Worm (Caenorhabditis elegans): ENCODE results near the gene M03A1.3.
A peak's percentile ranks its signal among the peaks of the same experiment; 100 is the strongest.

M03A1.3 gene

DNA sequence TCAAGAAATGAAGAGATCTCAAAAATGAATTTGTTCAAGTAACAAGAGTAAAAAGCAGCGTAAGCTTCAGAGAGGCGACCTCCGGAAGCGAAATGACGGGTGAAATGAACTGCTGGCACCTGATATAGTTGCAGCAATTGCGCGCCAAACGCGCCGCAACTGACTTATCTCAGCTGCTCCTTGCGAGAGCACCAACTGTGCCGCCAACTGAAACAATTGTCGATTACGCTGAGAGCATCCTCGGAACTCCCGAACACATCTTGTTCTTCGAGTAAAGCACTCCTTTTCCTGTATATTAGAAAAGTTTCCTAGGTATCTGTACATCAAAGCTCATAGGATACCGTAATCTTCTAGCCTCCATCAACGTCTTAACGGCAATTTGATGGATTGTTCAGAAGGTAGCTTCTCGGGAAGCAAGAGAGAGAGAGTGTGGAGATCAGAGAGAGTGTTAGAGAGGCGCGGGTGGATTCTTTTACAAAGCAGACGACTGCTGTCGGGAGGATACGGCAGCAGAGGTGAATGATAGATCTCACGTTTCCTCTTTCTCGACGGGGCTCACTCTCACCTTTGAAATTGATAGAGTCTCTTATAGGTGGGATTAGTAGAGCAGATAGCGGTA is 37.5 kb upstream of the M03A1.3 start:
- no peak for TF ChIP-seq pha-4 (tag; optimal IDR thresholded peaks at IDR 0.05)
- no peak for TF ChIP-seq mdl-1 (tag; optimal IDR thresholded peaks at IDR 0.05)
- TF ChIP-seq ama-1 (optimal IDR thresholded peaks at IDR 0.05), result no peak
- TF ChIP-seq lsy-12 (tag; optimal IDR thresholded peaks at IDR 0.05), result no peak
- no peak for TF ChIP-seq nhr-23 (tag; optimal IDR thresholded peaks at IDR 0.05)
- no peak for TF ChIP-seq nhr-12 (tag; optimal IDR thresholded peaks at IDR 0.05)
- TF ChIP-seq ceh-9 (tag; optimal IDR thresholded peaks at IDR 0.05), result no peak
- peak; percentile 58 for TF ChIP-seq nhr-11 (tag; optimal IDR thresholded peaks at IDR 0.05)

ce11 chrII:4523122-4523672 is 34.4 kb upstream of the M03A1.3 start, which contains the start of the genes B0304.4 and B0304.2:
TSS of gene B0304.4 (minus strand) at chrII:4523222.
TSS of gene B0304.2 (plus strand) at chrII:4523622.
- TF ChIP-seq elt-2 (tag; optimal IDR thresholded peaks at IDR 0.05) (no peak), nhr-43 (tag; optimal IDR thresholded peaks at IDR 0.05; ENCODE audit: poor library complexity, severe bottlenecking) (no peak), nhr-23 (tag; optimal IDR thresholded peaks at IDR 0.05) (no peak), ceh-28 (tag; optimal IDR thresholded peaks at IDR 0.05) (no peak), aly-2 (tag; optimal IDR thresholded peaks at IDR 0.05) (no peak), nhr-25 (tag; optimal IDR thresholded peaks at IDR 0.05) (no peak), mdl-1 (tag; optimal IDR thresholded peaks at IDR 0.05) (no peak), egl-5 (tag; optimal IDR thresholded peaks at IDR 0.05) (no peak), snpc-4 (tag; optimal IDR thresholded peaks at IDR 0.05) (no peak), jun-1 (tag; optimal IDR thresholded peaks at IDR 0.05) (no peak), ztf-4 (tag; optimal IDR thresholded peaks at IDR 0.05) (no peak), fkh-2 (tag; optimal IDR thresholded peaks at IDR 0.05) (no peak), nhr-28 (tag; optimal IDR thresholded peaks at IDR 0.05) (no peak), sea-2 (GFP tag; optimal IDR thresholded peaks at IDR 0.05) (no peak)

DNA sequence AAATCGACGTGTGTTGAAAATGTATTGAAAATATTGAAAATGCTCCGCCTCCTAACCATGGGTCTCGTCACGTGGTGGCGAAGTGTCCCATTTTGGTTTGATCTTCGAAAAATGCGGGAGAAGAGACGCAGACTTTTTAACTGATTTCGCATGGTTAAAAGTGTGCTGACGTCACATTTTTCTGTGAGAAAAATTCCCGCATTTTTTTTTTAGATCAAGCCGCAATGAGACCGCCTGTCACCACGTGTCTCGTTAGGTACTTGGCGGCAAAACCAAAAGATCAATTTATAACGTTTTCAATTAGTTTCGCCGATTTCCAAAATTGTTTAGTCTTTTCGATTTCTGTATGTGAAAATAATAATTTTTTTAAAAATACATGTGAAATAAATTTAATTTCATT is 32.4 kb upstream of the M03A1.3 start:
- no peak for TF ChIP-seq egl-27 (tag; optimal IDR thresholded peaks at IDR 0.05)
- no peak for TF ChIP-seq nhr-67 (tag; optimal IDR thresholded peaks at IDR 0.05)
- TF ChIP-seq ZK546.5 (tag; optimal IDR thresholded peaks at IDR 0.05), result no peak
- no peak for TF ChIP-seq jun-1 (tag; optimal IDR thresholded peaks at IDR 0.05)
- no peak for TF ChIP-seq nfya-1 (tag; optimal IDR thresholded peaks at IDR 0.05; ENCODE audit: insufficient read depth)
- no peak for TF ChIP-seq pqm-1 (tag; optimal IDR thresholded peaks at IDR 0.05)
- no peak for TF ChIP-seq nhr-237 (tag; optimal IDR thresholded peaks at IDR 0.05)
- no peak for TF ChIP-seq nhr-76 (tag; optimal IDR thresholded peaks at IDR 0.05)
- TF ChIP-seq snpc-4 (tag; optimal IDR thresholded peaks at IDR 0.05), result no peak
- TF ChIP-seq tbx-2 (tag; optimal IDR thresholded peaks at IDR 0.05), result no peak
- TF ChIP-seq unc-62 (GFP tag; optimal IDR thresholded peaks at IDR 0.05), result no peak
- TF ChIP-seq ztf-4 (tag; optimal IDR thresholded peaks at IDR 0.05), result no peak
- no peak for TF ChIP-seq lin-39 (tag; optimal IDR thresholded peaks at IDR 0.05)
- no peak for TF ChIP-seq sea-2 (GFP tag; optimal IDR thresholded peaks at IDR 0.05)

- no peak for TF ChIP-seq nhr-28 (tag; optimal IDR thresholded peaks at IDR 0.05)
- no peak for TF ChIP-seq nfya-1 (tag; optimal IDR thresholded peaks at IDR 0.05; ENCODE audit: insufficient read depth)
- no peak for TF ChIP-seq ceh-9 (tag; optimal IDR thresholded peaks at IDR 0.05)
- no peak for TF ChIP-seq egl-27 (tag; optimal IDR thresholded peaks at IDR 0.05)
- no peak for TF ChIP-seq ceh-16 (tag; optimal IDR thresholded peaks at IDR 0.05)
- no peak for TF ChIP-seq unc-62 (GFP tag; optimal IDR thresholded peaks at IDR 0.05)
- TF ChIP-seq ztf-4 (tag; optimal IDR thresholded peaks at IDR 0.05), result no peak
- no peak for TF ChIP-seq sea-2 (GFP tag; optimal IDR thresholded peaks at IDR 0.05)
- no peak for TF ChIP-seq ztf-11 (tag; optimal IDR thresholded peaks at IDR 0.05)
These were observed 29.8 kb upstream of the M03A1.3 start, which contains the start of gene sra-35 for ce11 chrII:4527800-4528199. TSS of gene sra-35 (minus strand) at chrII:4527900.

DNA sequence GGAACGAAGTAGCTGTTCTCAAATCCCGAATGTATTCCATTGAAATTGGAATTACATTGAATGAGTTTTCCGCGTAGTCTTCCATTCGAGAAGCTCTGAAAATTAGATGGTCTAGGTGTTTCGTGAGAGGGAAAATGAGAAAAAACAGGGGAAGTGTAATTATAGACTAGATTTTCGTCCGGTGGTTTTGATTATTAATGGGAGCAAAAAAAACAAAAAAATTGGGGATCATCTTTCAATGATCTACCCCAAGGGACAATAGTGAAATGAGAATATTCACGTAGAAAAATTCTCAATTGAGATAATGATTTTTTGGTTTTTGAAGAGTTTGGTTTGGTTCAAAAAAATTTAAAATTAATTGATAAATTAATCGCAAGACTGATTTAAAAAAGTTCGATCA is 25.7 kb upstream of the M03A1.3 start, which contains the start of gene sra-32:
Gene sra-32 (minus strand): TSS at position 101 of the 400 bp plus-strand sequence.
- TF ChIP-seq ztf-11 (tag; optimal IDR thresholded peaks at IDR 0.05) (no peak), mdl-1 (tag; optimal IDR thresholded peaks at IDR 0.05) (no peak), pqm-1 (tag; optimal IDR thresholded peaks at IDR 0.05) (no peak), nhr-28 (tag; optimal IDR thresholded peaks at IDR 0.05) (no peak), daf-12 (tag; optimal IDR thresholded peaks at IDR 0.05) (no peak), lin-39 (tag; optimal IDR thresholded peaks at IDR 0.05) (no peak), mml-1 (tag; optimal IDR thresholded peaks at IDR 0.05) (no peak), nhr-23 (tag; optimal IDR thresholded peaks at IDR 0.05) (no peak), nhr-76 (tag; optimal IDR thresholded peaks at IDR 0.05) (no peak), egl-27 (tag; optimal IDR thresholded peaks at IDR 0.05) (no peak), hmg-11 (tag; optimal IDR thresholded peaks at IDR 0.05) (no peak)
